Worm (Caenorhabditis elegans): ENCODE data around the gene Y59A8B.24.

The Y59A8B.24 gene

ce11 chrV:17951172-17951999 is at the start of gene Y59A8B.24:
Gene Y59A8B.24 (plus strand): TSS chrV:17951949.
- TF ChIP-seq ceh-6 (GFP tag; optimal IDR thresholded peaks at IDR 0.05) = no peak
- TF ChIP-seq pha-4 (tag; optimal IDR thresholded peaks at IDR 0.05) = no peak
- TF ChIP-seq odd-2 (tag; optimal IDR thresholded peaks at IDR 0.05) = no peak
- TF ChIP-seq sox-2 (GFP tag; IDR thresholded peaks at IDR 0.05) = peak; percentile 26; the same call in 1 of the 2 replicates
- no peak for TF ChIP-seq ceh-9 (tag; optimal IDR thresholded peaks at IDR 0.05)
- no peak for TF ChIP-seq gmeb-2 (tag; optimal IDR thresholded peaks at IDR 0.05)
- TF ChIP-seq nhr-232 (tag; optimal IDR thresholded peaks at IDR 0.05) = no peak
- TF ChIP-seq K02D7.2 (tag; optimal IDR thresholded peaks at IDR 0.05) = no peak
- TF ChIP-seq tbx-2 (tag; optimal IDR thresholded peaks at IDR 0.05) = peak; percentile 92
- TF ChIP-seq ceh-30 (tag; optimal IDR thresholded peaks at IDR 0.05) = no peak
- no peak for TF ChIP-seq fkh-10 (GFP tag; optimal IDR thresholded peaks at IDR 0.05)
- TF ChIP-seq unc-3 (GFP tag; conservative IDR thresholded peaks at IDR 0.05) = no peak
- TF ChIP-seq unc-3 (tag; optimal IDR thresholded peaks at IDR 0.05) = no peak
- peak; percentile 21 for TF ChIP-seq ceh-48 (tag; optimal IDR thresholded peaks at IDR 0.05)
- peak; percentile 64 for TF ChIP-seq K09A11.1 (tag; optimal IDR thresholded peaks at IDR 0.05; ENCODE audit: insufficient read depth)
- TF ChIP-seq T23F11.4 (GFP tag; optimal IDR thresholded peaks at IDR 0.05) = no peak
- peak; percentile 48 for TF ChIP-seq elt-2 (tag; optimal IDR thresholded peaks at IDR 0.05)
- peak; percentile 96 for TF ChIP-seq ceh-18 (tag; optimal IDR thresholded peaks at IDR 0.05)
- TF ChIP-seq ama-1 (optimal IDR thresholded peaks at IDR 0.05) = no peak
- no peak for TF ChIP-seq lin-11 (tag; optimal IDR thresholded peaks at IDR 0.05)
- TF ChIP-seq mec-3 (tag; optimal IDR thresholded peaks at IDR 0.05; ENCODE audit: borderline replicate concordance) = peak; percentile 82
- peak; percentile 35 for TF ChIP-seq sox-4 (tag; optimal IDR thresholded peaks at IDR 0.05)
- TF ChIP-seq tbx-7 (tag; optimal IDR thresholded peaks at IDR 0.05) = peak; percentile 73
- TF ChIP-seq che-1 (tag; optimal IDR thresholded peaks at IDR 0.05) = no peak
- no peak for TF ChIP-seq hlh-15 (tag; optimal IDR thresholded peaks at IDR 0.05)
- TF ChIP-seq zip-5 (tag; optimal IDR thresholded peaks at IDR 0.05) = peak; percentile 49
- peak; percentile 64 for TF ChIP-seq eyg-1 (tag; optimal IDR thresholded peaks at IDR 0.05)
- peak; percentile 69 for TF ChIP-seq lim-6 (tag; optimal IDR thresholded peaks at IDR 0.05)
- TF ChIP-seq rnt-1 (tag; optimal IDR thresholded peaks at IDR 0.05) = peak; percentile 91
- TF ChIP-seq hlh-6 (tag; optimal IDR thresholded peaks at IDR 0.05) = peak; percentile 55
- TF ChIP-seq syd-9 (tag; optimal IDR thresholded peaks at IDR 0.05) = peak; percentile 62
- TF ChIP-seq ceh-24 (tag; optimal IDR thresholded peaks at IDR 0.05) = no peak
- TF ChIP-seq dve-1 (tag; optimal IDR thresholded peaks at IDR 0.05) = peak; percentile 86
- peak; percentile 46 for TF ChIP-seq dmd-4 (tag; optimal IDR thresholded peaks at IDR 0.05; ENCODE audit: borderline replicate concordance)
- no peak for TF ChIP-seq unc-86 (tag; optimal IDR thresholded peaks at IDR 0.05)
- peak; percentile 92 for TF ChIP-seq ceh-34 (tag; optimal IDR thresholded peaks at IDR 0.05)
- TF ChIP-seq pha-2 (tag; optimal IDR thresholded peaks at IDR 0.05) = peak; percentile 39
- TF ChIP-seq ttx-3 (tag; optimal IDR thresholded peaks at IDR 0.05) = no peak
- peak; percentile 71 for TF ChIP-seq sdc-2 (tag; optimal IDR thresholded peaks at IDR 0.05)
- TF ChIP-seq ahr-1 (tag; optimal IDR thresholded peaks at IDR 0.05) = no peak
- peak; percentile 90 for TF ChIP-seq ets-4 (tag; optimal IDR thresholded peaks at IDR 0.05)
- TF ChIP-seq npax-4 (tag; optimal IDR thresholded peaks at IDR 0.05) = no peak
- TF ChIP-seq ztf-16 (tag; optimal IDR thresholded peaks at IDR 0.05) = peak; percentile 21
- TF ChIP-seq ceh-22 (tag; optimal IDR thresholded peaks at IDR 0.05) = peak; percentile 14
- TF ChIP-seq fax-1 (tag; optimal IDR thresholded peaks at IDR 0.05) = peak; percentile 65
- TF ChIP-seq pqm-1 (tag; optimal IDR thresholded peaks at IDR 0.05) = peak; percentile 88
- peak; percentile 19 for TF ChIP-seq pat-9 (tag; optimal IDR thresholded peaks at IDR 0.05)
- peak; percentile 53 for TF ChIP-seq fkh-6 (tag; optimal IDR thresholded peaks at IDR 0.05)
- TF ChIP-seq nfya-1 (tag; optimal IDR thresholded peaks at IDR 0.05) = peak; percentile 96
- TF ChIP-seq Y22D7AL.16 (tag; optimal IDR thresholded peaks at IDR 0.05) = no peak
- TF ChIP-seq ceh-2 (tag; optimal IDR thresholded peaks at IDR 0.05) = peak; percentile 91
- peak; percentile 55 for TF ChIP-seq ceh-19 (GFP tag; optimal IDR thresholded peaks at IDR 0.05)
